Fruit fly (Drosophila melanogaster): ENCODE data around the gene Or33c.

DNA sequence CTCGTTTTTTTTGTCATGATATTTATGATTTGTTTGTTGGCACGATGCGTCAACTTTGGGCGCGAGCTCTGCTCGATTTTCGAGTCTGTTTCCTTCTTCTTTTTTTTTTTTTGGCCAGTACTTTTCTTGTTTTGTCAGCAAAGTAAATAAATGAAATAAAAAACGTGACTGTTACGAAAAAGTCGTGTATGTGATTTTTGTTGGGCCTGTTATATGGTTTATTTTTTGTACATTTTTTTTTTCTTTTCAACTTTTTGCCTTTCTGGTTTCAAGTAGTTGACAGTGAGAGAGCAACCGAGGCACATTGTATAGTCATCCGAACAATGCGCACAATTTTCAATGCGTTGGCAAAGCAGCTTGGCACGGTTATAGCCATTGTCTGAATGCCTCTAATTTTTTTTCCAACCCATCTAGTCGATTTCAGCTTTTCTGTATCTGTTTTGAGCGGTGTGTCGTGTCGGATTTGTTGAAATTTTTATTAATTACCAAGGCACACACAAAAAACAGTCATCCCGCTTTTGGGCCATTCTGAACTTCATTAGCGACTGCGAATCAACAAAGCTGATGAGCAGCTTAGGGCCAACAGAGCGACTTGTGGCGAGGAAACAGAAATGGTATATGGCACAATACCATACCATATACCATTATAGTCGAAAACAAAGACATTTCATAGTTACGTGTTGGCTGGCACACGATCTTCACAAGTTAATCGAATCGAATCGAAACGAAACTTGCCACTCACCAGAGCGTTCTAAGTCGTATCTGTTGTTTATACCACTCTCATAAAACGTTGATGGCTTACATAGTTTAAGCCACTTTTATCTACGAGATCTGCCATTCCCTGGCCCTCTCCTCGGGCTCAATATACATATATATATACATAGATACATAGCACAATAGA, 25.9 kb downstream of the Or33c start:
- TF ChIP-seq CG34406 (GFP tag; optimal IDR thresholded peaks at IDR 0.05), result no peak
- no peak for TF ChIP-seq fd59A (GFP tag; optimal IDR thresholded peaks at IDR 0.05)

All from whole organism, prepupa.